Worm (Caenorhabditis elegans) whole organism, young adult: ENCODE data around the gene F59E12.17.

Experiments
- B0035.1 ChIP-seq: sonication (generic microtip); optimal IDR thresholded peaks from 2 replicates; lab custom pipeline; 2016; ENCODE audit warnings: missing genetic modification characterization, mild to moderate bottlenecking, missing compliant biosample characterization, missing genotype, missing genetic modification reagents
- B0261.1 ChIP-seq: sonication (generic microtip); optimal IDR thresholded peaks from 2 replicates; lab custom pipeline; 2016; ENCODE audit warnings: mild to moderate bottlenecking, missing genetic modification characterization, moderate library complexity, missing compliant biosample characterization
- B0336.3 ChIP-seq: fragments of 200-800 bp; sonication (Bioruptor generic); IDR thresholded peaks from 2 replicates; pipeline ENCODE4 v1.3.6; 2022; ENCODE audit warnings: missing genetic modification characterization, missing compliant biosample characterization
- D2030.7 ChIP-seq: fragments of 200-800 bp; sonication (Bioruptor generic); IDR thresholded peaks from 2 replicates; pipeline ENCODE4 v1.3.6; 2022; ENCODE audit warnings: missing genetic modification reagents, missing genetic modification characterization, missing compliant biosample characterization
- F23B12.7 ChIP-seq: sonication (generic microtip); optimal IDR thresholded peaks from 2 replicates; lab custom pipeline; 2017; ENCODE audit warnings: missing genetic modification characterization, mild to moderate bottlenecking, missing compliant biosample characterization, antibody characterized with exemption, moderate library complexity; ENCODE audit not compliant: insufficient read depth
- F33H1.4 ChIP-seq: fragments of 200-800 bp; sonication (Bioruptor generic); IDR thresholded peaks from 2 replicates; pipeline ENCODE4 v1.3.6; 2022; ENCODE audit warnings: missing genetic modification reagents, missing genetic modification characterization, missing compliant biosample characterization
- F39B2.1 ChIP-seq: fragments of 200-800 bp; sonication (Bioruptor generic); IDR thresholded peaks from 2 replicates; pipeline ENCODE4 v1.3.6; 2022; ENCODE audit warnings: missing genetic modification reagents, missing genetic modification characterization, missing compliant biosample characterization
- F49E8.2 ChIP-seq: sonication (generic microtip); optimal IDR thresholded peaks from 3 replicates; lab custom pipeline; 2017; ENCODE audit warnings: missing genetic modification characterization, mild to moderate bottlenecking, missing compliant biosample characterization, antibody characterized with exemption, moderate library complexity; ENCODE audit not compliant: insufficient read depth
- F52B5.7 ChIP-seq: sonication (generic microtip); optimal IDR thresholded peaks from 2 replicates; lab custom pipeline; 2016; ENCODE audit warnings: mild to moderate bottlenecking, missing genetic modification characterization, missing compliant biosample characterization
- Y53G8AR.9 ChIP-seq: fragments of 200-800 bp; sonication (Bioruptor generic); conservative IDR thresholded peaks from 2 replicates; pipeline ENCODE4 v1.3.6; 2022; ENCODE audit warnings: missing genetic modification reagents, missing genetic modification characterization, missing compliant biosample characterization
- ZK185.1 ChIP-seq: sonication (generic microtip); optimal IDR thresholded peaks from 2 replicates; lab custom pipeline; 2016; ENCODE audit warnings: mild to moderate bottlenecking, missing genetic modification characterization, missing compliant biosample characterization; ENCODE audit not compliant: poor library complexity, severe bottlenecking
- akir-1 ChIP-seq: fragments of 200-800 bp; sonication (Bioruptor generic); optimal IDR thresholded peaks from 2 replicates; lab custom pipeline; 2018; ENCODE audit warnings: mild to moderate bottlenecking, missing genetic modification characterization, moderate library complexity, missing compliant biosample characterization
- athp-1 ChIP-seq: sonication (generic microtip); optimal IDR thresholded peaks from 2 replicates; lab custom pipeline; 2017; ENCODE audit warnings: mild to moderate bottlenecking, missing genetic modification characterization, missing compliant biosample characterization
- attf-5 ChIP-seq: fragments of 200-800 bp; sonication (Bioruptor generic); optimal IDR thresholded peaks from 2 replicates; lab custom pipeline; 2018; ENCODE audit warnings: mild to moderate bottlenecking, missing genetic modification characterization, missing compliant biosample characterization
- attf-6 ChIP-seq: fragments of 200-800 bp; sonication (Bioruptor generic); IDR thresholded peaks from 2 replicates; pipeline ENCODE4 v1.3.6; 2022; ENCODE audit warnings: missing genetic modification reagents, missing genetic modification characterization, missing compliant biosample characterization
- cebp-2 ChIP-seq: fragments of 200-800 bp; sonication (Bioruptor generic); IDR thresholded peaks from 2 replicates; pipeline ENCODE4 v1.3.6; 2022; ENCODE audit warnings: missing genetic modification characterization, missing compliant biosample characterization
- ceh-27 ChIP-seq: fragments of 200-800 bp; sonication (Bioruptor generic); optimal IDR thresholded peaks from 2 replicates; lab custom pipeline; 2018; ENCODE audit warnings: mild to moderate bottlenecking, missing genetic modification characterization, moderate library complexity, missing compliant biosample characterization
- chd-7 ChIP-seq: sonication (generic microtip); optimal IDR thresholded peaks from 2 replicates; lab custom pipeline; 2016; ENCODE audit warnings: mild to moderate bottlenecking, missing genetic modification characterization, moderate library complexity, missing compliant biosample characterization
- dpff-1 ChIP-seq: sonication (generic microtip); optimal IDR thresholded peaks from 2 replicates; lab custom pipeline; 2017; ENCODE audit warnings: mild to moderate bottlenecking, missing genetic modification characterization, missing compliant biosample characterization
- egl-18 ChIP-seq: fragments of 200-800 bp; sonication (Bioruptor generic); IDR thresholded peaks from 2 replicates; pipeline ENCODE4 v1.3.6; 2022; ENCODE audit warnings: missing genetic modification reagents, missing genetic modification characterization, missing compliant biosample characterization
- ekl-4 ChIP-seq: fragments of 200-800 bp; sonication (Bioruptor generic); IDR thresholded peaks from 2 replicates; pipeline ENCODE4 v1.3.6; 2022; ENCODE audit warnings: missing genetic modification reagents, missing genetic modification characterization, missing compliant biosample characterization
- ets-4 ChIP-seq: fragments of 200-800 bp; sonication (Bioruptor generic); optimal IDR thresholded peaks from 2 replicates; lab custom pipeline; 2018; ENCODE audit warnings: mild to moderate bottlenecking, missing genetic modification characterization, missing compliant biosample characterization
- fkh-3 ChIP-seq: sonication (generic microtip); optimal IDR thresholded peaks from 2 replicates; lab custom pipeline; 2016; ENCODE audit warnings: mild to moderate bottlenecking, missing genetic modification characterization, missing compliant biosample characterization
- hmg-1.2 ChIP-seq: fragments of 200-800 bp; sonication (Bioruptor generic); IDR thresholded peaks from 2 replicates; pipeline ENCODE4 v1.3.6; 2022; ENCODE audit warnings: missing genetic modification reagents, missing genetic modification characterization, missing compliant biosample characterization
- let-607 ChIP-seq, 2 experiments: fragments of 200-800 bp in 1 of 2; sonication (Bioruptor generic) in 1 of 2; sonication (generic microtip) in 1 of 2; optimal IDR thresholded peaks; 2 replicates each; lab custom pipeline; 2016 to 2018; ENCODE audit warnings: mild to moderate bottlenecking in 2 of 2, missing compliant biosample characterization in 2 of 2, missing genetic modification characterization in 2 of 2, moderate library complexity in 2 of 2, missing genotype in 1 of 2
- lsl-1 ChIP-seq: fragments of 200-800 bp; sonication (Bioruptor generic); optimal IDR thresholded peaks from 2 replicates; lab custom pipeline; 2018; ENCODE audit warnings: mild to moderate bottlenecking, missing genetic modification characterization, moderate library complexity, missing compliant biosample characterization
- lsy-27 ChIP-seq: sonication (generic microtip); optimal IDR thresholded peaks from 2 replicates; lab custom pipeline; 2017; ENCODE audit warnings: missing genetic modification characterization, mild to moderate bottlenecking, missing compliant biosample characterization, antibody characterized with exemption, missing genotype, borderline replicate concordance; ENCODE audit not compliant: insufficient read depth
- madf-6 ChIP-seq: fragments of 200-800 bp; sonication (Bioruptor generic); IDR thresholded peaks from 2 replicates; pipeline ENCODE4 v1.3.6; 2022; ENCODE audit warnings: missing genetic modification reagents, missing genetic modification characterization, missing compliant biosample characterization
- mcd-1 ChIP-seq: fragments of 200-800 bp; sonication (Bioruptor generic); IDR thresholded peaks from 2 replicates; pipeline ENCODE4 v1.3.6; 2022; ENCODE audit warnings: missing genetic modification reagents, missing genetic modification characterization, missing compliant biosample characterization
- mes-4 ChIP-seq: sonication (generic microtip); optimal IDR thresholded peaks from 2 replicates; lab custom pipeline; 2016; ENCODE audit warnings: missing genotype, missing genetic modification characterization, missing compliant biosample characterization
- mxl-1 ChIP-seq: sonication (generic microtip); optimal IDR thresholded peaks from 2 replicates; lab custom pipeline; 2016; ENCODE audit warnings: missing genetic modification characterization, missing compliant biosample characterization
- nfya-1 ChIP-seq: sonication (generic microtip); optimal IDR thresholded peaks from 2 replicates; lab custom pipeline; 2017; ENCODE audit warnings: antibody characterized with exemption, missing compliant biosample characterization, missing genetic modification characterization, borderline replicate concordance; ENCODE audit not compliant: insufficient read depth
- pbrm-1 ChIP-seq: fragments of 200-800 bp; sonication (Bioruptor generic); IDR thresholded peaks from 2 replicates; pipeline ENCODE4 v1.3.6; 2022; ENCODE audit warnings: missing genetic modification reagents, missing genetic modification characterization, missing compliant biosample characterization
- rec-8 ChIP-seq, 2 experiments: sonication (generic microtip); optimal IDR thresholded peaks; 2 replicates each; lab custom pipeline; 2016; ENCODE audit warnings: mild to moderate bottlenecking in 2 of 2, missing genetic modification characterization in 2 of 2, missing genetic modification reagents in 2 of 2, missing genotype in 2 of 2, missing biosample characterization in 1 of 2, missing compliant biosample characterization in 1 of 2, moderate library complexity in 1 of 2
- rpc-1 ChIP-seq, 2 experiments: fragments of 150-350 bp in 1 of 2; sonication (generic microtip) in 1 of 2; optimal IDR thresholded peaks; 2 replicates each; lab custom pipeline; 2014 to 2018; ENCODE audit warnings: missing biosample characterization in 1 of 2, missing genetic modification characterization in 1 of 2, missing genetic modification reagents in 1 of 2, missing genotype in 1 of 2
- tbp1 ChIP-seq: fragments of 200-800 bp; sonication (Bioruptor generic); optimal IDR thresholded peaks from 2 replicates; lab custom pipeline; 2018; ENCODE audit warnings: mild to moderate bottlenecking, missing genetic modification characterization, missing compliant biosample characterization
- tbx-9 ChIP-seq: sonication (generic microtip); optimal IDR thresholded peaks from 2 replicates; lab custom pipeline; 2016; ENCODE audit warnings: borderline replicate concordance, missing genetic modification characterization, inconsistent platforms, missing compliant biosample characterization
- tlf-1 ChIP-seq: fragments of 200-800 bp; sonication (Bioruptor generic); optimal IDR thresholded peaks from 2 replicates; lab custom pipeline; 2018; ENCODE audit warnings: mild to moderate bottlenecking, missing genetic modification characterization, missing compliant biosample characterization
- ztf-26 ChIP-seq: sonication (generic microtip); optimal IDR thresholded peaks from 2 replicates; lab custom pipeline; 2017; ENCODE audit warnings: missing genetic modification characterization, missing compliant biosample characterization
- ztf-3 ChIP-seq: fragments of 200-800 bp; sonication (Bioruptor generic); optimal IDR thresholded peaks from 2 replicates; lab custom pipeline; 2018; ENCODE audit warnings: mild to moderate bottlenecking, missing genetic modification characterization, missing compliant biosample characterization
- ztf-6 ChIP-seq: fragments of 200-800 bp; sonication (Bioruptor generic); IDR thresholded peaks from 2 replicates; pipeline ENCODE4 v1.3.6; 2022; ENCODE audit warnings: missing genetic modification reagents, missing genetic modification characterization, missing compliant biosample characterization

F59E12.17 gene

ce11 chrII:5605538-5605945, 43.7 kb downstream of the F59E12.17 start (continued):
- TF ChIP-seq ztf-26 (tag; lab: Kevin White, UChicago) (peak; percentile 88), ztf-6 (GFP tag; lab: Robert Waterston, UW) (no peak)

- TF ChIP-seq tlf-1 (GFP tag; lab: Kevin White, UChicago), result no peak
- TF ChIP-seq B0336.3 (GFP tag; lab: Robert Waterston, UW), result no peak
- TF ChIP-seq nfya-1, result no peak
- no peak for TF ChIP-seq F23B12.7 (tag; lab: Kevin White, UChicago)
- no peak for TF ChIP-seq athp-1 (tag; lab: Kevin White, UChicago)
- no peak for TF ChIP-seq F33H1.4
- TF ChIP-seq dpff-1 (tag; lab: Kevin White, UChicago), result no peak
- no peak for TF ChIP-seq egl-18
Observed at ce11 chrII:5604441-5604840, 44.8 kb downstream of the F59E12.17 start.

- TF ChIP-seq B0035.1 (tag; lab: Kevin White, UChicago), result no peak
- TF ChIP-seq hmg-1.2, result no peak
- no peak for TF ChIP-seq D2030.7
- no peak for TF ChIP-seq fkh-3 (tag; lab: Kevin White, UChicago)
- TF ChIP-seq F23B12.7 (tag; lab: Kevin White, UChicago), result no peak
- no peak for TF ChIP-seq mcd-1 (GFP tag; lab: Robert Waterston, UW)
- no peak for TF ChIP-seq F39B2.1
- no peak for TF ChIP-seq attf-6 (GFP tag; lab: Robert Waterston, UW)
- TF ChIP-seq ZK185.1 (tag; lab: Kevin White, UChicago), result no peak
- no peak for TF ChIP-seq F49E8.2 (tag; lab: Kevin White, UChicago)
- no peak for TF ChIP-seq B0336.3 (GFP tag; lab: Robert Waterston, UW)
- no peak for TF ChIP-seq rec-8 (tag; optimal IDR thresholded peaks at IDR 0.05; lab: Kevin White, UChicago)
- no peak for TF ChIP-seq ceh-27 (GFP tag; lab: Kevin White, UChicago)
- TF ChIP-seq ekl-4 (GFP tag; lab: Robert Waterston, UW), result no peak
- no peak for TF ChIP-seq chd-7 (tag; lab: Kevin White, UChicago)
Observed at ce11 chrII:5603194-5603593, 46.1 kb downstream of the F59E12.17 start, which contains the start of gene C17G10.6. C17G10.6 (minus strand) TSS chrII:5603294.

ce11 chrII:5599326-5600044, 49.8 kb downstream of the F59E12.17 start, which contains the start of gene C17G10.10:
C17G10.10 (minus strand) TSS chrII:5599376.
- TF ChIP-seq B0261.1 (peak; percentile 9), akir-1 (no peak), cebp-2 (GFP tag; lab: Robert Waterston, UW) (no peak), ZK185.1 (tag; lab: Kevin White, UChicago) (peak; percentile 76), mxl-1 (tag; lab: Kevin White, UChicago) (no peak), ztf-6 (GFP tag; lab: Robert Waterston, UW) (no peak), lsl-1 (peak; percentile 72), ets-4 (GFP tag; lab: Kevin White, UChicago) (no peak), attf-5 (GFP tag; lab: Kevin White, UChicago) (no peak), madf-6 (GFP tag; lab: Robert Waterston, UW) (peak; percentile 81), tbx-9 (tag; lab: Kevin White, UChicago) (no peak), pbrm-1 (GFP tag; lab: Robert Waterston, UW) (peak; percentile 89), mes-4 (tag; lab: Kevin White, UChicago) (no peak), rpc-1 (optimal IDR thresholded peaks at IDR 0.05; lab: Kevin White, UChicago) (no peak), rpc-1 (tag; optimal IDR thresholded peaks at IDR 0.05; lab: Kevin White, UChicago) (peak; percentile 15), B0336.3 (GFP tag; lab: Robert Waterston, UW) (peak; percentile 78), let-607 (tag; optimal IDR thresholded peaks at IDR 0.05; lab: Kevin White, UChicago) (peak; percentile 19 to 37), lsy-27 (tag; lab: Kevin White, UChicago) (no peak), ztf-26 (tag; lab: Kevin White, UChicago) (peak; percentile 21), Y53G8AR.9 (GFP tag; lab: Robert Waterston, UW) (peak; percentile 64; the same call in 1 of the 2 replicates), tbp1 (GFP tag; lab: Kevin White, UChicago) (peak; percentile 77), ztf-3 (GFP tag; lab: Kevin White, UChicago) (no peak), F52B5.7 (tag; lab: Kevin White, UChicago) (no peak)
